Fruit fly (Drosophila melanogaster): ENCODE data around the gene Hsp22.

The Hsp22 gene

DNA sequence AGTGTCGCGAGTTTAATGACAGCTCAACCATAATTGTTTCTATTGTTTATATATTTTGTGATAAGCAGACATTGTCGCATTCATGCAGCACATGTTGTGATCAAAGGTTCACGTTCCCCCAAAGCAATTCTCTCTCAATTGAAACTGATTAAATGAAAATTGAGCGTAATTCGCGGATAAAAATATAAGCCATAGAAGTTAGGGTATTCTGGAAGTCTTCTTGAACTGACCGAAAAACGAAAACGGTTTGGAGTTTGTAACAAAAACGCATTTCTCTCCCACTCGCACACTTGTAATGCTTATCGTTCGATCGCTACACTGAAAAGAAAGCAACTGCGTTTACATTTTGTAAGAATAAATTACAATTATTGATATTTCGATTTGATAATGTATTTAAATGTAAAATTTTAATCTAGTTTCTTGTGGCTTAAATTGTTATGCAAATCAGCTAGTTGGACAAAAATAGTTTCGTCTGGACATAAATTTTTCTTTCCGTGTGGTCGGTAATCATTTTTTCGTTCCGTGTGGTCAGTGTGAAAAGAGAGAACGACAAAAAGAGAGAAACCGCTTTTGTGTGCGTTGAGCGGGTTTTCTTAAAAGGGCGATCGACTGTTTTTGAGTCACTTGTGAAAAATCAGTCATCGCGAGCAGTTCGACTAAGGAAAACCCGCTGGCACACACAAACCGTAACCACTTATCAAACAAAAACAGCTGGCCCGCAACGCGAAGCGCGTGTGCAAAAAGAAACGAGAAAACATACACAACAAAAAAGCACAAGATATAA, 50.1 kb downstream of the Hsp22 start, which contains the start of gene aay (continued):
- TF ChIP-seq dsx (GFP tag; optimal IDR thresholded peaks at IDR 0.05; ENCODE audit: poor library complexity, severe bottlenecking) = peak; percentile 97
- peak; percentile 100 for TF ChIP-seq Sox102F (GFP tag; optimal IDR thresholded peaks at IDR 0.05)
- TF ChIP-seq svp (GFP tag) = peak; percentile 100
- peak; percentile 98 for TF ChIP-seq vri (GFP tag; optimal IDR thresholded peaks at IDR 0.05)
- TF ChIP-seq CG6276 (GFP tag; optimal IDR thresholded peaks at IDR 0.05) = peak; percentile 98
- TF ChIP-seq ss (GFP tag; optimal IDR thresholded peaks at IDR 0.05) = peak; percentile 95 to 98
- peak; percentile 97 for TF ChIP-seq fd85E (GFP tag; optimal IDR thresholded peaks at IDR 0.05)
- TF ChIP-seq Smox (GFP tag; optimal IDR thresholded peaks at IDR 0.05) = peak; percentile 99
- TF ChIP-seq cyc (GFP tag; optimal IDR thresholded peaks at IDR 0.05) = peak; percentile 99
- TF ChIP-seq Hr38 (GFP tag; optimal IDR thresholded peaks at IDR 0.05) = peak; percentile 21

DNA sequence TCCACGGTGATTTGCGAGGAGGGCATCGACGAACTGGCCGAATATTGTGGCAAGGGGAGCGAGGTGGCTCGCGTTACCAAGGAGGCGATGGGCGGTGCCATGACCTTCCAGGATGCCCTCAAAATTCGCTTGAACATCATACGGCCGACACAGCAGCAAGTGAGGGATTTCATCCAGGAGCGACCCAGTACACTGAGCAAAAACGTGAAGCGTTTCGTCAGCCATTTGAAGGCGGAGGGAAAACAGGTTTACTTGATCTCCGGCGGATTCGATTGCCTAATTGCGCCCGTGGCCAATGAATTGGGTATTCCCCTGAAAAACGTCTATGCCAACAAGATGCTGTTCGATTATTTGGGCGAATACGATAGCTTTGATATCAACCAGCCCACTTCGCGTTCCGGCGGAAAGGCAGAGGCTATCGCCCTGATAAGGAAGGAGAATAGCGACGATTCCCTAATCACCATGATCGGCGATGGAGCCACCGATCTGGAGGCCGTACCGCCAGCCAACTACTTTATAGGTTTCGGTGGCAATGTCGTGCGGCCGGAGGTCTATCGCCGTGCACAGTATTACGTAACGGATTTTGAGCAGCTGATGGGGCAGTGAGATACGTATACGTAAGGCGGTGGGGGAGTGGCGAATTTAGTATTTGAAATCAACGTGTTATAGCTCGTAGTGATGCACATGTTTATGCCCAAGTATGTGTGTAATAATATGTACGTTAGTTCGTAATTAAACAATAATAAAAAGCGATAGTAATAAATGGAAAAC, 51.2 kb downstream of the Hsp22 start:
- TF ChIP-seq svp (GFP tag) (peak; percentile 73), vri (GFP tag; optimal IDR thresholded peaks at IDR 0.05) (peak; percentile 69), CG6808 (GFP tag; optimal IDR thresholded peaks at IDR 0.05) (no peak)

DNA sequence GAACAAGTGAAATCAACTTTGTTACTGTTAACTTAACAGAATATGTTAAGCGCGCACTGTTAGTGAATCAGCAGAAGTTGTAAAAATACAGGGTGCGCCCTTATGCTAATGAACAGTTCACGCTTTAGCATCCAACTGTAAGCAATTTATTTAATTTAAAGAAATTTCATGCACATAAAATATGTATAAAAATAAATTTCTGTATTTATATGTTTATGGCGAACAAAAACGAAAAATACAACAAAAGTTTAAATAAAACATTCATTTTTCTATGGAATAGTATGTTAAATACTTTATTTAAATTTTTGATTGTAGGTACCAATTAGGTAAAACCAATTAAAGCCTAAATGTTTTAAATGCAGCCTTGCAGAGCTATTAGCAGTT, 51.8 kb downstream of the Hsp22 start:
- no peak for TF ChIP-seq Gug (GFP tag; IDR thresholded peaks at IDR 0.05)
- TF ChIP-seq achi (GFP tag; optimal IDR thresholded peaks at IDR 0.05) = no peak
- TF ChIP-seq Ets21C (GFP tag; optimal IDR thresholded peaks at IDR 0.05) = no peak
- peak; percentile 6 for TF ChIP-seq dsx (GFP tag; optimal IDR thresholded peaks at IDR 0.05; ENCODE audit: poor library complexity, severe bottlenecking)
- TF ChIP-seq CG6163 (GFP tag; IDR thresholded peaks at IDR 0.05) = peak; percentile 11; the same call in 1 of the 3 replicates
- no peak for TF ChIP-seq CG11902 (GFP tag; optimal IDR thresholded peaks at IDR 0.05)
- TF ChIP-seq dac (GFP tag; optimal IDR thresholded peaks at IDR 0.05) = no peak
- TF ChIP-seq eg (GFP tag; IDR thresholded peaks at IDR 0.05) = no peak
- TF ChIP-seq CG7368 (GFP tag; optimal IDR thresholded peaks at IDR 0.05) = no peak
- no peak for TF ChIP-seq CG4318 (GFP tag; optimal IDR thresholded peaks at IDR 0.05)
- peak; percentile 10 for TF ChIP-seq pdm3 (GFP tag; optimal IDR thresholded peaks at IDR 0.05)
- peak; percentile 13 for TF ChIP-seq CG6792 (GFP tag; optimal IDR thresholded peaks at IDR 0.05)
- peak; percentile 27 for TF ChIP-seq CG34406 (GFP tag; optimal IDR thresholded peaks at IDR 0.05)
- peak; percentile 22 for TF ChIP-seq Ets96B (tag; optimal IDR thresholded peaks at IDR 0.05)
- no peak for TF ChIP-seq spab (GFP tag; optimal IDR thresholded peaks at IDR 0.05)
- no peak for TF ChIP-seq salr (GFP tag; optimal IDR thresholded peaks at IDR 0.05)
- TF ChIP-seq Hr4 (GFP tag; optimal IDR thresholded peaks at IDR 0.05) = peak; percentile 64
- no peak for TF ChIP-seq CG10669 (GFP tag; optimal IDR thresholded peaks at IDR 0.05)
- TF ChIP-seq Sox14 (GFP tag; optimal IDR thresholded peaks at IDR 0.05) = peak; percentile 7
- peak; percentile 44; the same call in 2 of the 3 replicates for TF ChIP-seq CG8119 (GFP tag; IDR thresholded peaks at IDR 0.05)
- peak; percentile 40 for TF ChIP-seq Smox (GFP tag; optimal IDR thresholded peaks at IDR 0.05)
- TF ChIP-seq vri (GFP tag; optimal IDR thresholded peaks at IDR 0.05) = no peak
- no peak for TF ChIP-seq CG8319 (GFP tag; optimal IDR thresholded peaks at IDR 0.05)
- TF ChIP-seq OdsH (GFP tag; optimal IDR thresholded peaks at IDR 0.05) = peak; percentile 35
- peak; percentile 4 for TF ChIP-seq CG8632 (GFP tag; optimal IDR thresholded peaks at IDR 0.05)
- peak; percentile 47 for TF ChIP-seq esn (GFP tag; optimal IDR thresholded peaks at IDR 0.05)
- TF ChIP-seq CG10631 (GFP tag; optimal IDR thresholded peaks at IDR 0.05) = no peak
- peak; percentile 58; the same call in 1 of the 2 replicates for TF ChIP-seq CG15336 (GFP tag; IDR thresholded peaks at IDR 0.05)
- no peak for TF ChIP-seq cyc (GFP tag; optimal IDR thresholded peaks at IDR 0.05)
- no peak for TF ChIP-seq Blimp-1 (GFP tag; optimal IDR thresholded peaks at IDR 0.05)
- no peak for TF ChIP-seq CG6854 (GFP tag; optimal IDR thresholded peaks at IDR 0.05)
- no peak for TF ChIP-seq CG11762 (GFP tag; optimal IDR thresholded peaks at IDR 0.05; ENCODE audit: insufficient read depth)
- TF ChIP-seq fd59A (GFP tag; optimal IDR thresholded peaks at IDR 0.05) = no peak
- TF ChIP-seq lz (GFP tag; optimal IDR thresholded peaks at IDR 0.05) = no peak
- TF ChIP-seq CG16779 (tag; optimal IDR thresholded peaks at IDR 0.05) = no peak
- peak; percentile 84 for TF ChIP-seq Eip78C (GFP tag)
- peak; percentile 40 for TF ChIP-seq Met (GFP tag; optimal IDR thresholded peaks at IDR 0.05)
- no peak for TF ChIP-seq Hr38 (GFP tag; optimal IDR thresholded peaks at IDR 0.05)
